Worm (Caenorhabditis elegans): ENCODE data around the gene T21B6.3.

DNA sequence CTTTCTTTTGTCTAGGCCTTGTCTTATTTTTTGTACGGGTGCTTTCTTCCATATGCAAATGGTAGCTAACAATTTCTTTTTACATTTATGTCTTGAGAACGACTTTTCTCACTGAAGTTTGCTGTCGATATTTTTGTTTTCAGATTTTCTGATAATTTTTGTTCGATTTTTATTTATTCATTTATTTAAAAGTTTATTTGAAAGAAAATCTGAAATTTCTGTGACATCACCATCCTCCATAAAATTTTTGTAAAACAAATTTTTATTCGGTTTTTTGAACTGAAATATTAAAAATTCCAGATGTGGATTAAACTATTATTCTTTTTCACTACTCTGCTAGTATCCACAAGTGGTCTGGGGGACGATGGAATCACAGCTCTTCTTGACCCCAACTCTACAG is 5.1 kb upstream of the T21B6.3 start, which contains the start of gene pbo-4:
- TF ChIP-seq ref-1 (GFP tag; conservative IDR thresholded peaks at IDR 0.05): no peak
- TF ChIP-seq T22C8.4 (GFP tag; IDR thresholded peaks at IDR 0.05): no peak
- no peak for TF ChIP-seq flt-1 (GFP tag; IDR thresholded peaks at IDR 0.05)
- no peak for TF ChIP-seq klf-2 (GFP tag; conservative IDR thresholded peaks at IDR 0.05)
- TF ChIP-seq cog-1 (tag; optimal IDR thresholded peaks at IDR 0.05): no peak
- TF ChIP-seq ztf-23 (GFP tag; IDR thresholded peaks at IDR 0.05): no peak
- no peak for TF ChIP-seq tab-1 (GFP tag; IDR thresholded peaks at IDR 0.05)

Data from whole organism, midembryonic.